Worm (Caenorhabditis elegans): Measurements from ENCODE around the gene C39B10.3.

- TF ChIP-seq mdl-1 (tag; optimal IDR thresholded peaks at IDR 0.05) (no peak), C04F5.9 (tag; optimal IDR thresholded peaks at IDR 0.05) (no peak), nhr-77 (tag; optimal IDR thresholded peaks at IDR 0.05) (no peak), tbx-2 (tag; optimal IDR thresholded peaks at IDR 0.05) (no peak), blmp-1 (tag; optimal IDR thresholded peaks at IDR 0.05) (no peak)
These were observed 19.2 kb upstream of the C39B10.3 start for ce11 chrX:10424744-10425143.

All from whole organism, L1 larva.